Fruit fly (Drosophila melanogaster) whole organism, embryonic: ENCODE data around the gene Hmr.

ENCODE experiments used
- ATbp ChIP-seq: fragments of 200-800 bp; sonication (Bioruptor generic); optimal IDR thresholded peaks from 2 replicates; lab custom pipeline; 2017; ENCODE audit warnings: missing biosample characterization, mild to moderate bottlenecking, missing genetic modification characterization, missing genetic modification reagents
- Atf6 ChIP-seq: fragments of 200-800 bp; sonication (Bioruptor generic); IDR thresholded peaks from 2 replicates; pipeline ENCODE4 v1.3.6; 2022; ENCODE audit warnings: missing biosample characterization, missing genetic modification characterization
- CG10267 ChIP-seq: fragments of 200-800 bp; sonication (Bioruptor generic); optimal IDR thresholded peaks from 2 replicates; lab custom pipeline; 2018; ENCODE audit warnings: missing biosample characterization, mild to moderate bottlenecking, missing genetic modification characterization, moderate library complexity
- CG10565 ChIP-seq: fragments of 200-800 bp; sonication (Bioruptor generic); optimal IDR thresholded peaks from 3 replicates; lab custom pipeline; 2016; ENCODE audit warnings: missing biosample characterization, mild to moderate bottlenecking, missing genetic modification characterization
- CG11398 ChIP-seq: fragments of 200-800 bp; sonication (Bioruptor generic); optimal IDR thresholded peaks from 2 replicates; lab custom pipeline; 2016; ENCODE audit warnings: missing biosample characterization, missing genetic modification characterization
- CG11560 ChIP-seq: fragments of 200-800 bp; sonication (Bioruptor generic); IDR thresholded peaks from 3 replicates; pipeline ENCODE4 v1.3.6; 2022; ENCODE audit warnings: missing biosample characterization, missing genetic modification characterization
- CG12769 ChIP-seq: fragments of 200-800 bp; sonication (Bioruptor generic); optimal IDR thresholded peaks from 2 replicates; lab custom pipeline; 2019; ENCODE audit warnings: missing biosample characterization, mild to moderate bottlenecking, missing genetic modification characterization, moderate library complexity
- CG13287 ChIP-seq: fragments of 200-800 bp; sonication (Bioruptor generic); IDR thresholded peaks from 2 replicates; pipeline ENCODE4 v1.3.6; 2022; ENCODE audit warnings: missing biosample characterization, missing genetic modification characterization; ENCODE audit not compliant: partially characterized antibody
- CG14441 ChIP-seq: fragments of 200-800 bp; sonication (Bioruptor generic); IDR thresholded peaks from 2 replicates; pipeline ENCODE4 v1.3.6; 2022; ENCODE audit warnings: missing biosample characterization, missing genetic modification characterization
- CG14710 ChIP-seq: fragments of 200-800 bp; sonication (Bioruptor generic); optimal IDR thresholded peaks from 3 replicates; lab custom pipeline; 2019; ENCODE audit warnings: missing biosample characterization, mild to moderate bottlenecking, missing genetic modification characterization, moderate library complexity
- CG15269 ChIP-seq: fragments of 200-800 bp; sonication (Bioruptor generic); optimal IDR thresholded peaks from 2 replicates; lab custom pipeline; 2018; ENCODE audit warnings: missing biosample characterization, mild to moderate bottlenecking, missing genetic modification characterization, moderate library complexity
- CG18262 ChIP-seq: fragments of 200-800 bp; optimal IDR thresholded peaks from 3 replicates; lab custom pipeline; 2019; ENCODE audit warnings: missing biosample characterization, mild to moderate bottlenecking, missing genetic modification characterization, moderate library complexity
- CG1832 ChIP-seq: fragments of 200-800 bp; sonication (Bioruptor generic); optimal IDR thresholded peaks from 2 replicates; lab custom pipeline; 2017; ENCODE audit warnings: missing biosample characterization, mild to moderate bottlenecking, missing genetic modification characterization, inconsistent platforms
- CG18764 ChIP-seq: fragments of 200-800 bp; sonication (Bioruptor generic); optimal IDR thresholded peaks from 3 replicates; lab custom pipeline; 2016; ENCODE audit warnings: missing biosample characterization, missing genetic modification characterization
- CG2120 ChIP-seq: fragments of 200-800 bp; sonication (Bioruptor generic); optimal IDR thresholded peaks from 3 replicates; lab custom pipeline; 2016; ENCODE audit warnings: missing biosample characterization, missing genetic modification characterization
- CG2202 ChIP-seq: fragments of 200-800 bp; sonication (Bioruptor generic); optimal IDR thresholded peaks from 2 replicates; lab custom pipeline; 2018; ENCODE audit warnings: missing biosample characterization, mild to moderate bottlenecking, missing genetic modification characterization
- CG3065 ChIP-seq: fragments of 200-800 bp; sonication (Bioruptor generic); optimal IDR thresholded peaks from 2 replicates; lab custom pipeline; 2016; ENCODE audit warnings: missing biosample characterization, missing genetic modification characterization
- CG31441 ChIP-seq: fragments of 200-800 bp; sonication (Bioruptor generic); IDR thresholded peaks from 2 replicates; pipeline ENCODE4 v1.3.6; 2022; ENCODE audit warnings: missing biosample characterization, missing genetic modification characterization
- CG3838 ChIP-seq: fragments of 200-800 bp; sonication (Bioruptor generic); optimal IDR thresholded peaks from 3 replicates; lab custom pipeline; 2016; ENCODE audit warnings: missing biosample characterization, missing genetic modification characterization
- CG42726 ChIP-seq: fragments of 200-800 bp; sonication (Bioruptor generic); IDR thresholded peaks from 2 replicates; pipeline ENCODE4 v1.3.6; 2022; ENCODE audit warnings: missing biosample characterization, missing genetic modification characterization; ENCODE audit not compliant: partially characterized antibody
- CG7928 ChIP-seq: fragments of 200-800 bp; sonication (Bioruptor generic); optimal IDR thresholded peaks from 2 replicates; lab custom pipeline; 2017; ENCODE audit warnings: missing biosample characterization, mild to moderate bottlenecking, missing genetic modification characterization
- CG8089 ChIP-seq: fragments of 200-800 bp; sonication (Bioruptor generic); optimal IDR thresholded peaks from 3 replicates; lab custom pipeline; 2016; ENCODE audit warnings: missing biosample characterization, missing genetic modification characterization
- CG8388 ChIP-seq: fragments of 200-800 bp; sonication (Bioruptor generic); optimal IDR thresholded peaks from 2 replicates; lab custom pipeline; 2019; ENCODE audit warnings: missing biosample characterization, mild to moderate bottlenecking, missing genetic modification characterization, moderate library complexity
- CG8944 ChIP-seq: fragments of 200-800 bp; sonication (Bioruptor generic); optimal IDR thresholded peaks from 3 replicates; lab custom pipeline; 2016; ENCODE audit warnings: missing biosample characterization, missing genetic modification characterization
- CHES-1-like ChIP-seq: fragments of 200-800 bp; sonication (Bioruptor generic); optimal IDR thresholded peaks from 2 replicates; lab custom pipeline; 2016; ENCODE audit warnings: missing biosample characterization, missing genetic modification characterization
- CTCF ChIP-seq: fragments of 200-800 bp; sonication (Bioruptor generic); optimal IDR thresholded peaks from 2 replicates; lab custom pipeline; 2017; ENCODE audit warnings: missing biosample characterization, mild to moderate bottlenecking, missing genetic modification characterization, moderate library complexity
- E2f2 ChIP-seq: fragments of 200-800 bp; sonication (Bioruptor generic); IDR thresholded peaks from 2 replicates; pipeline ENCODE4 v1.3.6; 2022; ENCODE audit warnings: missing biosample characterization, missing genetic modification characterization
- Elba2 ChIP-seq: fragments of 200-800 bp; sonication (Bioruptor generic); optimal IDR thresholded peaks from 3 replicates; lab custom pipeline; 2016; ENCODE audit warnings: missing biosample characterization, missing genetic modification characterization
- Fer2 ChIP-seq: fragments of 200-800 bp; sonication (Bioruptor generic); optimal IDR thresholded peaks from 2 replicates; lab custom pipeline; 2018; ENCODE audit warnings: missing biosample characterization, mild to moderate bottlenecking, missing genetic modification characterization, moderate library complexity
- Nf-YA ChIP-seq: fragments of 200-800 bp; sonication (Bioruptor generic); IDR thresholded peaks from 2 replicates; pipeline ENCODE4 v1.3.6; 2022; ENCODE audit warnings: missing biosample characterization, missing genetic modification characterization
- Taf1 ChIP-seq: fragments of 200-800 bp; sonication (Bioruptor generic); IDR thresholded peaks from 2 replicates; pipeline ENCODE4 v1.3.6; 2022; ENCODE audit warnings: missing biosample characterization, missing genetic modification characterization
- bigmax ChIP-seq: fragments of 200-800 bp; sonication (Bioruptor generic); optimal IDR thresholded peaks from 2 replicates; lab custom pipeline; 2018; ENCODE audit warnings: missing biosample characterization, mild to moderate bottlenecking, missing genetic modification characterization
- cad ChIP-seq: fragments of >200 bp; optimal IDR thresholded peaks from 2 replicates; lab custom pipeline; 2017; ENCODE audit warnings: missing biosample characterization, missing genetic modification characterization
- cg ChIP-seq: fragments of 200-800 bp; sonication (Bioruptor generic); optimal IDR thresholded peaks from 3 replicates; lab custom pipeline; 2019; ENCODE audit warnings: missing biosample characterization, mild to moderate bottlenecking, missing genetic modification characterization, moderate library complexity
- da ChIP-seq: fragments of 200-800 bp; sonication (Bioruptor generic); optimal IDR thresholded peaks from 2 replicates; lab custom pipeline; 2016; ENCODE audit warnings: missing biosample characterization, missing genetic modification characterization
- dati ChIP-seq: fragments of 200-800 bp; sonication (Bioruptor generic); IDR thresholded peaks from 2 replicates; pipeline ENCODE4 v1.3.6; 2022; ENCODE audit warnings: missing biosample characterization, missing genetic modification characterization
- dysf ChIP-seq: fragments of 200-800 bp; sonication (Bioruptor generic); IDR thresholded peaks from 3 replicates; pipeline ENCODE4 v1.3.6; 2022; ENCODE audit warnings: missing biosample characterization, missing genetic modification characterization
- emc ChIP-seq: fragments of 200-800 bp; sonication (Bioruptor generic); optimal IDR thresholded peaks from 2 replicates; lab custom pipeline; 2016; ENCODE audit warnings: missing biosample characterization, missing genetic modification characterization
- gro ChIP-seq: fragments of 200-800 bp; sonication (Bioruptor generic); optimal IDR thresholded peaks from 2 replicates; lab custom pipeline; 2016; ENCODE audit warnings: missing biosample characterization, missing genetic modification characterization
- kay ChIP-seq: fragments of 200-800 bp; sonication (Bioruptor generic); optimal IDR thresholded peaks from 2 replicates; lab custom pipeline; 2016; ENCODE audit warnings: missing biosample characterization, missing genetic modification characterization
- klu ChIP-seq: fragments of 200-800 bp; sonication (Bioruptor generic); IDR thresholded peaks from 2 replicates; pipeline ENCODE4 v1.3.6; 2022; ENCODE audit warnings: missing biosample characterization, missing genetic modification characterization
- luna ChIP-seq: fragments of 200-800 bp; sonication (Bioruptor generic); optimal IDR thresholded peaks from 2 replicates; lab custom pipeline; 2016; ENCODE audit warnings: missing biosample characterization, missing genetic modification characterization
- nerfin-2 ChIP-seq: fragments of 200-800 bp; sonication (Bioruptor generic); IDR thresholded peaks from 2 replicates; pipeline ENCODE4 v1.3.6; 2022; ENCODE audit warnings: missing biosample characterization, missing genetic modification characterization; ENCODE audit not compliant: partially characterized antibody
- nmo ChIP-seq: fragments of 200-800 bp; sonication (Bioruptor generic); optimal IDR thresholded peaks from 2 replicates; lab custom pipeline; 2018; ENCODE audit warnings: missing biosample characterization, mild to moderate bottlenecking, missing genetic modification characterization, moderate library complexity
- pan ChIP-seq, 4 experiments: fragments of >200 bp in 3 of 4; fragments of 200-800 bp in 1 of 4; sonication (Bioruptor generic) in 1 of 4; optimal IDR thresholded peaks in 3 of 4; IDR thresholded peaks in 1 of 4; 2 replicates each; pipeline versions ENCODE4 v1.3.6 to Lab custom; 2017 to 2022; ENCODE audit warnings: missing biosample characterization in 2 of 4, missing genetic modification characterization in 2 of 4, mixed read lengths in 1 of 4
- sima ChIP-seq: fragments of 200-800 bp; sonication (Bioruptor generic); optimal IDR thresholded peaks from 2 replicates; lab custom pipeline; 2016; ENCODE audit warnings: missing biosample characterization, missing genetic modification characterization
- trh ChIP-seq: fragments of 200-800 bp; sonication (Bioruptor generic); optimal IDR thresholded peaks from 2 replicates; lab custom pipeline; 2016; ENCODE audit warnings: missing biosample characterization, missing genetic modification characterization
- twi ChIP-seq: fragments of 200-800 bp; optimal IDR thresholded peaks from 2 replicates; lab custom pipeline; 2019; ENCODE audit warnings: missing biosample characterization, mild to moderate bottlenecking, missing genetic modification characterization, moderate library complexity
- unc-4 ChIP-seq: fragments of 200-800 bp; sonication (Bioruptor generic); IDR thresholded peaks from 2 replicates; pipeline ENCODE4 v1.3.6; 2022; ENCODE audit warnings: missing biosample characterization, missing genetic modification characterization; ENCODE audit not compliant: partially characterized antibody
- unpg ChIP-seq: fragments of 200-800 bp; sonication (Bioruptor generic); optimal IDR thresholded peaks from 3 replicates; lab custom pipeline; 2018; ENCODE audit warnings: missing biosample characterization, mild to moderate bottlenecking, missing genetic modification characterization, moderate library complexity
- wek ChIP-seq: fragments of 200-800 bp; sonication (Bioruptor generic); optimal IDR thresholded peaks from 3 replicates; lab custom pipeline; 2018; ENCODE audit warnings: missing biosample characterization, mild to moderate bottlenecking, missing genetic modification characterization, moderate library complexity
- zfh2 ChIP-seq: fragments of 200-800 bp; sonication (Bioruptor generic); optimal IDR thresholded peaks from 2 replicates; lab custom pipeline; 2016; ENCODE audit warnings: missing biosample characterization, missing genetic modification characterization

Hmr gene

DNA sequence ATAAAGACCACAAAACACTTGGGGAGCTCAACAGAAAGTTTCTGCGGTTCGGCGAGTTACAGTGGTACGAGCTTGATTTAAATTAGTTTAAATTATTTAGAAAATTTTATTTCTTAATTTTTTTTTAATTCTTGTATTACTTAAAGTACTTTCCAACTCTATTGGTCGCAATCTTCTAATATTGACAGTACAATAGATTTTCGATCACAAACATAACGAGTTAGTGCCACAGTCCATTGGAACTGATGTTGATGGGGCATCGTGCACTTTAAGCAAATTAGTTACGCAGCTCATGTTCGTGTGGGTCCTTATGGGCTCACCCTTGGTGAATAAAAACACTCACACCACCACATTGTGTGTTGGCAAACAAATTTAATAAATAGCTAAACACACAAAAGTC is 22.1 kb downstream of the Hmr start (continued):
- TF ChIP-seq nerfin-2 (GFP tag; lab: Robert Waterston, UW) (no peak), CG13287 (GFP tag; lab: Robert Waterston, UW) (no peak), unpg (GFP tag; lab: Kevin White, UChicago) (peak; percentile 69), CG14441 (GFP tag; lab: Robert Waterston, UW) (peak; percentile 67), CG15269 (tag; lab: Kevin White, UChicago) (peak; percentile 69), trh (no peak), CG10565 (GFP tag; lab: Kevin White, UChicago) (no peak), Nf-YA (GFP tag; lab: Robert Waterston, UW) (no peak), zfh2 (no peak), E2f2 (GFP tag; lab: Robert Waterston, UW) (peak; percentile 34; the same call in 1 of the 2 replicates), CG12769 (no peak), Elba2 (no peak), CG10267 (tag; lab: Kevin White, UChicago) (peak; percentile 51), CG1832 (no peak), dati (GFP tag; lab: Robert Waterston, UW) (no peak), gro (GFP tag; lab: Kevin White, UChicago) (no peak), CG8388 (GFP tag; lab: Kevin White, UChicago) (peak; percentile 40), luna (GFP tag; lab: Kevin White, UChicago) (no peak), dysf (GFP tag; lab: Robert Waterston, UW) (peak; percentile 73), nmo (GFP tag; lab: Kevin White, UChicago) (peak; percentile 50), CG3065 (no peak), unc-4 (GFP tag; lab: Robert Waterston, UW) (no peak), pan (optimal IDR thresholded peaks at IDR 0.05; lab: Kevin White, UChicago) (no peak), pan (GFP tag; optimal IDR thresholded peaks at IDR 0.05 in 1 of 2, IDR thresholded peaks at IDR 0.05 in 1 of 2) (peak in 1 of 2 experiments; percentile 77), sima (GFP tag; lab: Kevin White, UChicago) (no peak), CG11398 (GFP tag; lab: Kevin White, UChicago) (no peak), CG8944 (GFP tag; lab: Kevin White, UChicago) (no peak), Taf1 (GFP tag; lab: Robert Waterston, UW) (peak; percentile 29; the same call in 1 of the 2 replicates), CG18764 (GFP tag; lab: Kevin White, UChicago) (peak; percentile 0), Fer2 (no peak), da (GFP tag; lab: Kevin White, UChicago) (no peak), klu (GFP tag; lab: Robert Waterston, UW) (no peak), CTCF (GFP tag; lab: Kevin White, UChicago) (no peak), ATbp (GFP tag; lab: Kevin White, UChicago) (peak; percentile 28), twi (tag; lab: Kevin White, UChicago) (no peak), CG3838 (no peak), CG18262 (tag; lab: Kevin White, UChicago) (peak; percentile 51), CG7928 (GFP tag; lab: Kevin White, UChicago) (no peak), cad (no peak), CHES-1-like (GFP tag; lab: Kevin White, UChicago) (no peak), kay (GFP tag; lab: Kevin White, UChicago) (peak; percentile 4), CG42726 (GFP tag; lab: Robert Waterston, UW) (no peak), CG14710 (no peak), CG31441 (GFP tag; lab: Robert Waterston, UW) (peak; percentile 70), CG8089 (GFP tag; lab: Kevin White, UChicago) (no peak), cg (GFP tag; lab: Kevin White, UChicago) (no peak), emc (no peak), CG11560 (no peak), CG2120 (GFP tag; lab: Kevin White, UChicago) (peak; percentile 27), CG2202 (tag; lab: Kevin White, UChicago) (no peak), bigmax (GFP tag; lab: Kevin White, UChicago) (no peak), Atf6 (GFP tag; lab: Robert Waterston, UW) (peak; percentile 74), wek (no peak)
